Worm (Caenorhabditis elegans) whole organism, young adult: ENCODE results near the gene Y46H3C.5.

Experiments
- K12H6.12 ChIP-seq: fragments of 200-800 bp; sonication (Bioruptor generic); optimal IDR thresholded peaks from 2 replicates; lab custom pipeline; 2018; ENCODE audit warnings: mild to moderate bottlenecking, missing genetic modification characterization, missing compliant biosample characterization
- T26A5.8 ChIP-seq: sonication (generic microtip); optimal IDR thresholded peaks from 2 replicates; lab custom pipeline; 2016; ENCODE audit warnings: missing genetic modification characterization, missing compliant biosample characterization
- Y53F4B.3 ChIP-seq: fragments of 200-800 bp; sonication (Bioruptor generic); IDR thresholded peaks from 2 replicates; pipeline ENCODE4 v1.3.6; 2022; ENCODE audit warnings: missing genetic modification reagents, missing genetic modification characterization, missing compliant biosample characterization
- Y53G8AR.9 ChIP-seq: fragments of 200-800 bp; sonication (Bioruptor generic); conservative IDR thresholded peaks from 2 replicates; pipeline ENCODE4 v1.3.6; 2022; ENCODE audit warnings: missing genetic modification reagents, missing genetic modification characterization, missing compliant biosample characterization
- bed-1 ChIP-seq: fragments of 200-800 bp; sonication (Bioruptor generic); IDR thresholded peaks from 2 replicates; pipeline ENCODE4 v1.3.6; 2022; ENCODE audit warnings: missing genetic modification reagents, missing genetic modification characterization, missing compliant biosample characterization
- ceh-79 ChIP-seq: sonication (generic microtip); optimal IDR thresholded peaks from 2 replicates; lab custom pipeline; 2017; ENCODE audit warnings: mild to moderate bottlenecking, missing genetic modification characterization, missing compliant biosample characterization
- efl-1 ChIP-seq: fragments of 150-350 bp; optimal IDR thresholded peaks from 2 replicates; lab custom pipeline; 2014; ENCODE audit warnings: missing biosample characterization, missing genetic modification reagents, missing genetic modification characterization
- egrh-3 ChIP-seq: fragments of 200-800 bp; sonication (Bioruptor generic); IDR thresholded peaks from 2 replicates; pipeline ENCODE4 v1.3.6; 2022; ENCODE audit warnings: missing genetic modification reagents, missing genetic modification characterization, missing compliant biosample characterization
- lin-26 ChIP-seq: fragments of 200-800 bp; sonication (Bioruptor generic); IDR thresholded peaks from 2 replicates; pipeline ENCODE4 v1.3.6; 2022; ENCODE audit warnings: missing genetic modification reagents, missing genetic modification characterization, missing compliant biosample characterization
- madf-10 ChIP-seq: sonication (generic microtip); optimal IDR thresholded peaks from 2 replicates; lab custom pipeline; 2016; ENCODE audit warnings: mild to moderate bottlenecking, missing genetic modification characterization, missing compliant biosample characterization
- madf-6 ChIP-seq: fragments of 200-800 bp; sonication (Bioruptor generic); IDR thresholded peaks from 2 replicates; pipeline ENCODE4 v1.3.6; 2022; ENCODE audit warnings: missing genetic modification reagents, missing genetic modification characterization, missing compliant biosample characterization
- mel-28 ChIP-seq: sonication (generic microtip); optimal IDR thresholded peaks from 2 replicates; lab custom pipeline; 2016; ENCODE audit warnings: borderline replicate concordance, mild to moderate bottlenecking, missing genetic modification characterization, missing compliant biosample characterization
- nhr-27 ChIP-seq: fragments of 200-800 bp; sonication (Bioruptor generic); optimal IDR thresholded peaks from 2 replicates; lab custom pipeline; 2018; ENCODE audit warnings: mild to moderate bottlenecking, missing genetic modification characterization, moderate library complexity, missing compliant biosample characterization
- rec-8 ChIP-seq, 2 experiments: sonication (generic microtip); optimal IDR thresholded peaks; 2 replicates each; lab custom pipeline; 2016; ENCODE audit warnings: mild to moderate bottlenecking in 2 of 2, missing genetic modification characterization in 2 of 2, missing genetic modification reagents in 2 of 2, missing genotype in 2 of 2, missing biosample characterization in 1 of 2, missing compliant biosample characterization in 1 of 2, moderate library complexity in 1 of 2
- ztf-22 ChIP-seq: fragments of 200-800 bp; sonication (Bioruptor generic); optimal IDR thresholded peaks from 2 replicates; lab custom pipeline; 2018; ENCODE audit warnings: mild to moderate bottlenecking, missing genetic modification characterization, moderate library complexity, missing compliant biosample characterization

Gene Y46H3C.5

ce11 chrV:1642199-1642598 lies 50.1 kb downstream of the Y46H3C.5 start, which contains the start of gene Y46H3D.1:
Y46H3D.1 (plus strand) TSS chrV:1642499.
- TF ChIP-seq Y53F4B.3 (GFP tag; lab: Robert Waterston, UW) (no peak), nhr-27 (tag; lab: Kevin White, UChicago) (no peak), mel-28 (tag; lab: Kevin White, UChicago) (no peak), Y53G8AR.9 (GFP tag; lab: Robert Waterston, UW) (no peak), K12H6.12 (tag; lab: Kevin White, UChicago) (no peak), ceh-79 (no peak), bed-1 (no peak), efl-1 (GFP tag; lab: Kevin White, UChicago) (no peak), rec-8 (tag; optimal IDR thresholded peaks at IDR 0.05; lab: Kevin White, UChicago) (no peak), madf-10 (tag; lab: Kevin White, UChicago) (no peak), egrh-3 (no peak), lin-26 (GFP tag; lab: Robert Waterston, UW) (no peak), ztf-22 (GFP tag; lab: Kevin White, UChicago) (no peak), T26A5.8 (tag; lab: Kevin White, UChicago) (no peak), madf-6 (no peak)
- TF ChIP-seq, all 124 proteins: peak for 0
